Worm (Caenorhabditis elegans) whole organism, L1 larva: ENCODE data around the gene atg-7.

Experiments used
- C16A3.4 ChIP-seq: fragments of 150-350 bp; optimal IDR thresholded peaks from 2 replicates; lab custom pipeline; 2014; ENCODE audit warnings: missing biosample characterization, missing genetic modification characterization
- C34B4.2 ChIP-seq: sonication (generic microtip); optimal IDR thresholded peaks from 2 replicates; lab custom pipeline; 2017; ENCODE audit warnings: mild to moderate bottlenecking, missing genetic modification characterization, missing compliant biosample characterization
- F16B12.6 ChIP-seq: fragments of 150-350 bp; optimal IDR thresholded peaks from 2 replicates; lab custom pipeline; 2014; ENCODE audit warnings: missing biosample characterization, missing genetic modification characterization
- Y116A8C.19 ChIP-seq: sonication (generic microtip); optimal IDR thresholded peaks from 2 replicates; lab custom pipeline; 2016; ENCODE audit warnings: missing compliant biosample characterization, missing genetic modification characterization, borderline replicate concordance
- aha-1 ChIP-seq: fragments of 150-350 bp; optimal IDR thresholded peaks from 2 replicates; lab custom pipeline; 2014; ENCODE audit warnings: missing biosample characterization, missing genetic modification characterization
- alr-1 ChIP-seq: fragments of 200-800 bp; sonication (Bioruptor generic); optimal IDR thresholded peaks from 2 replicates; lab custom pipeline; 2018; ENCODE audit warnings: borderline replicate concordance, mild to moderate bottlenecking, missing genetic modification characterization, missing compliant biosample characterization
- aly-2 ChIP-seq: fragments of 150-350 bp; optimal IDR thresholded peaks from 2 replicates; lab custom pipeline; 2014; ENCODE audit warnings: missing biosample characterization, missing genetic modification characterization
- blmp-1 ChIP-seq: fragments of 150-350 bp; optimal IDR thresholded peaks from 2 replicates; lab custom pipeline; 2014; ENCODE audit warnings: missing biosample characterization, missing genetic modification characterization
- ceh-82 ChIP-seq, 3 experiments: fragments of 150-350 bp in 1 of 3; sonication (generic microtip) in 2 of 3; optimal IDR thresholded peaks; 2 replicates each; lab custom pipeline; 2014 to 2017; ENCODE audit warnings: missing biosample characterization in 3 of 3, missing genetic modification characterization in 3 of 3
- ceh-88 ChIP-seq: fragments of 200-800 bp; sonication (Bioruptor generic); IDR thresholded peaks from 2 replicates; pipeline ENCODE4 v1.3.6; 2022; ENCODE audit warnings: missing genetic modification characterization, missing compliant biosample characterization
- ces-1 ChIP-seq: fragments of 150-350 bp; optimal IDR thresholded peaks from 2 replicates; lab custom pipeline; 2014; ENCODE audit warnings: missing biosample characterization, missing genetic modification reagents, missing genetic modification characterization
- dpl-1 ChIP-seq, 3 experiments: fragments of 150-350 bp in 2 of 3; sonication (generic microtip) in 1 of 3; optimal IDR thresholded peaks; 2 replicates each; lab custom pipeline; 2014 to 2017; ENCODE audit warnings: missing biosample characterization in 3 of 3, missing genetic modification characterization in 3 of 3, missing genetic modification reagents in 3 of 3
- efl-1 ChIP-seq, 4 experiments: fragments of 150-350 bp; optimal IDR thresholded peaks in 3 of 4; peaks in 1 of 4; 1 replicate in 1 of 4; 2 replicates in 3 of 4; lab custom pipeline; 2014; ENCODE audit warnings: missing biosample characterization in 2 of 4, missing genetic modification characterization in 2 of 4, missing genetic modification reagents in 2 of 4
- efl-3 ChIP-seq: fragments of 200-800 bp; sonication (Bioruptor generic); optimal IDR thresholded peaks from 2 replicates; lab custom pipeline; 2018; ENCODE audit warnings: mild to moderate bottlenecking, missing genetic modification characterization, missing compliant biosample characterization
- egl-13 ChIP-seq: sonication (generic microtip); optimal IDR thresholded peaks from 2 replicates; lab custom pipeline; 2016; ENCODE audit warnings: missing genotype, missing genetic modification reagents, missing genetic modification characterization, missing compliant biosample characterization
- ets-5 ChIP-seq: fragments of 200-800 bp; sonication (Bioruptor generic); IDR thresholded peaks from 2 replicates; pipeline ENCODE4 v1.3.6; 2022; ENCODE audit warnings: missing genetic modification characterization, missing compliant biosample characterization
- fkh-8 ChIP-seq: sonication (generic microtip); optimal IDR thresholded peaks from 2 replicates; lab custom pipeline; 2016; ENCODE audit warnings: mild to moderate bottlenecking, missing genetic modification characterization, missing compliant biosample characterization
- fos-1 ChIP-seq: fragments of 150-350 bp; optimal IDR thresholded peaks from 2 replicates; lab custom pipeline; 2014; ENCODE audit warnings: missing biosample characterization, missing genetic modification characterization
- hlh-4 ChIP-seq: sonication (generic microtip); optimal IDR thresholded peaks from 2 replicates; lab custom pipeline; 2016; ENCODE audit warnings: mild to moderate bottlenecking, missing genetic modification characterization, missing compliant biosample characterization
- isw-1 ChIP-seq: fragments of 200-800 bp; sonication (Bioruptor generic); IDR thresholded peaks from 2 replicates; pipeline ENCODE4 v1.3.6; 2022; ENCODE audit warnings: missing genetic modification characterization, missing compliant biosample characterization
- lin-13 ChIP-seq: fragments of 150-350 bp; optimal IDR thresholded peaks from 2 replicates; lab custom pipeline; 2014; ENCODE audit warnings: missing biosample characterization, missing genetic modification reagents, missing genetic modification characterization
- lin-14 ChIP-seq: fragments of 200-800 bp; sonication (Bioruptor generic); optimal IDR thresholded peaks from 2 replicates; lab custom pipeline; 2018; ENCODE audit warnings: mild to moderate bottlenecking, missing genetic modification characterization, moderate library complexity, missing compliant biosample characterization
- lin-35 ChIP-seq, 2 experiments: fragments of 150-350 bp; optimal IDR thresholded peaks; 2 replicates each; lab custom pipeline; 2014; ENCODE audit warnings: missing biosample characterization in 2 of 2, missing genetic modification characterization in 2 of 2, missing genetic modification reagents in 2 of 2
- lin-39 ChIP-seq: fragments of 150-350 bp; optimal IDR thresholded peaks from 2 replicates; lab custom pipeline; 2014; ENCODE audit warnings: missing biosample characterization, missing genetic modification reagents, missing genetic modification characterization
- lir-3 ChIP-seq: sonication (generic microtip); optimal IDR thresholded peaks from 2 replicates; lab custom pipeline; 2016; ENCODE audit warnings: mild to moderate bottlenecking, missing genetic modification characterization, moderate library complexity, missing compliant biosample characterization; ENCODE audit not compliant: poor library complexity
- lsy-2 ChIP-seq, 2 experiments: fragments of 150-350 bp; optimal IDR thresholded peaks; 2 replicates each; lab custom pipeline; 2014; ENCODE audit warnings: missing biosample characterization in 2 of 2, missing genetic modification characterization in 2 of 2
- mab-9 ChIP-seq: fragments of 200-800 bp; sonication (Bioruptor generic); IDR thresholded peaks from 2 replicates; pipeline ENCODE4 v1.3.6; 2022; ENCODE audit warnings: missing genetic modification reagents, missing genetic modification characterization, missing compliant biosample characterization
- mef-2 ChIP-seq: fragments of 150-350 bp; optimal IDR thresholded peaks from 2 replicates; lab custom pipeline; 2014; ENCODE audit warnings: missing biosample characterization, missing genetic modification characterization
- nhr-12 ChIP-seq: sonication (generic microtip); optimal IDR thresholded peaks from 2 replicates; lab custom pipeline; 2017; ENCODE audit warnings: missing biosample characterization, missing genetic modification characterization
- nhr-19 ChIP-seq: fragments of 200-800 bp; sonication (Bioruptor generic); conservative IDR thresholded peaks from 2 replicates; pipeline ENCODE4 v1.3.6; 2022; ENCODE audit warnings: missing genetic modification characterization, missing compliant biosample characterization
- nhr-20 ChIP-seq: sonication (generic microtip); optimal IDR thresholded peaks from 2 replicates; lab custom pipeline; 2016; ENCODE audit warnings: mild to moderate bottlenecking, missing genetic modification characterization, missing compliant biosample characterization
- nhr-237 ChIP-seq: fragments of 150-350 bp; optimal IDR thresholded peaks from 2 replicates; lab custom pipeline; 2014; ENCODE audit warnings: missing biosample characterization, missing genetic modification characterization
- nhr-28 ChIP-seq: fragments of 150-350 bp; optimal IDR thresholded peaks from 2 replicates; lab custom pipeline; 2014; ENCODE audit warnings: missing biosample characterization, missing genetic modification characterization
- nhr-71 ChIP-seq: sonication (generic microtip); optimal IDR thresholded peaks from 2 replicates; lab custom pipeline; 2016; ENCODE audit warnings: mild to moderate bottlenecking, missing genetic modification characterization, moderate library complexity, missing compliant biosample characterization
- nhr-85 ChIP-seq: sonication (generic microtip); peaks from one replicate; lab custom pipeline; 2016; ENCODE audit warnings: missing genetic modification characterization, inconsistent platforms, missing compliant biosample characterization
- nhr-90 ChIP-seq: sonication (generic microtip); optimal IDR thresholded peaks from 2 replicates; lab custom pipeline; 2016; ENCODE audit warnings: mild to moderate bottlenecking, missing genetic modification characterization, missing compliant biosample characterization; ENCODE audit not compliant: poor library complexity
- pag-3 ChIP-seq: sonication (generic microtip); optimal IDR thresholded peaks from 2 replicates; lab custom pipeline; 2017; ENCODE audit warnings: missing genetic modification characterization, mild to moderate bottlenecking, missing compliant biosample characterization, antibody characterized with exemption, borderline replicate concordance; ENCODE audit not compliant: insufficient read depth
- pax-3 ChIP-seq: fragments of 200-800 bp; sonication (Bioruptor generic); optimal IDR thresholded peaks from 2 replicates; lab custom pipeline; 2018; ENCODE audit warnings: mild to moderate bottlenecking, missing genetic modification characterization, moderate library complexity, missing compliant biosample characterization
- pqm-1 ChIP-seq: sonication (generic microtip); optimal IDR thresholded peaks from 3 replicates; lab custom pipeline; 2017; ENCODE audit warnings: missing biosample characterization, missing genetic modification characterization
- snpc-4 ChIP-seq: fragments of 150-350 bp; optimal IDR thresholded peaks from 2 replicates; lab custom pipeline; 2014; ENCODE audit warnings: missing biosample characterization, missing genetic modification characterization
- sup-37 ChIP-seq: fragments of 200-800 bp; sonication (Bioruptor generic); optimal IDR thresholded peaks from 2 replicates; lab custom pipeline; 2018; ENCODE audit warnings: mild to moderate bottlenecking, missing genetic modification characterization, missing compliant biosample characterization
- tbx-2 ChIP-seq: sonication (generic microtip); optimal IDR thresholded peaks from 2 replicates; lab custom pipeline; 2016; ENCODE audit warnings: missing genetic modification characterization, missing compliant biosample characterization
- unc-130 ChIP-seq: fragments of 150-350 bp; optimal IDR thresholded peaks from 2 replicates; lab custom pipeline; 2017; ENCODE audit warnings: missing biosample characterization, missing genetic modification characterization, inconsistent platforms
- unc-30 ChIP-seq: sonication (generic microtip); optimal IDR thresholded peaks from 2 replicates; lab custom pipeline; 2017; ENCODE audit warnings: missing biosample characterization, missing genetic modification characterization
- unc-62 ChIP-seq: fragments of 150-350 bp; optimal IDR thresholded peaks from 2 replicates; lab custom pipeline; 2014; ENCODE audit warnings: missing biosample characterization, missing genetic modification reagents, missing genetic modification characterization
- vab-15 ChIP-seq: sonication (generic microtip); optimal IDR thresholded peaks from 2 replicates; lab custom pipeline; 2017; ENCODE audit warnings: missing genotype, mild to moderate bottlenecking, missing genetic modification characterization, missing compliant biosample characterization
- zag-1 ChIP-seq: fragments of 150-350 bp; optimal IDR thresholded peaks from 2 replicates; lab custom pipeline; 2014; ENCODE audit warnings: missing biosample characterization, missing genetic modification characterization
- zip-4 ChIP-seq: fragments of 200-800 bp; sonication (Bioruptor generic); optimal IDR thresholded peaks from 2 replicates; lab custom pipeline; 2018; ENCODE audit warnings: mild to moderate bottlenecking, missing genetic modification characterization, moderate library complexity, missing compliant biosample characterization
- ztf-4 ChIP-seq: fragments of 150-350 bp; optimal IDR thresholded peaks from 2 replicates; lab custom pipeline; 2014; ENCODE audit warnings: missing biosample characterization, missing genetic modification characterization

atg-7 gene

DNA sequence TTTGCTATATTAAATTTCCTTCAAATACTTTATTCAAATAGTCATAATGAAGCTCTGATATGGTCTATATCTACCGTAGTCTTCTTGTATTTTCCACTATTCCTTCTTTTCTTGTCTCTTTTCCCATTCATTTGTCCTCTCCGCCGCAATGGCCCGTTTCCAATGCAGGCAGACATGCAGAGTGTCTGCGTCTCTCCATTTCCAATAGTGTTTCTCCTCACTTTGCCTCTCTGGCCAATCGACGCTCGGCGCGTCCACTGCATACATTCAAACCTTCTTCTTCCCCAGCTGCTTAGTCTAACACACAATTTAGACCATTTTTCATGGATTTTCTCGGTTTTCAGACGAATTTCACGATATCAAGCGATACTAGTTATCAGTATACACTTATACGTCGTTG, 44.3 kb upstream of the atg-7 start (continued):
- no peak for TF ChIP-seq lin-39 (tag; lab: Kevin White, UChicago)
- no peak for TF ChIP-seq pqm-1 (tag; lab: Kevin White, UChicago)
- TF ChIP-seq ces-1, result no peak
- peak; percentile 52 for TF ChIP-seq lin-14 (GFP tag; lab: Kevin White, UChicago)
- TF ChIP-seq nhr-85 (tag; lab: Kevin White, UChicago), result no peak
- no peak for TF ChIP-seq zag-1 (tag; lab: Kevin White, UChicago)
- TF ChIP-seq nhr-12 (tag; lab: Kevin White, UChicago), result no peak
- peak; percentile 37 for TF ChIP-seq nhr-20
- peak in 1 of 2 experiments; percentile 26 for TF ChIP-seq lin-35 (GFP tag; optimal IDR thresholded peaks at IDR 0.05; lab: Kevin White, UChicago)
- peak; percentile 55 to 69 for TF ChIP-seq efl-1 (optimal IDR thresholded peaks at IDR 0.05; lab: Kevin White, UChicago)
- peak in 1 of 2 experiments; percentile 92 for TF ChIP-seq efl-1 (GFP tag; optimal IDR thresholded peaks at IDR 0.05 in 1 of 2; lab: Kevin White, UChicago)
- no peak for TF ChIP-seq fos-1 (tag; lab: Kevin White, UChicago)
- no peak for TF ChIP-seq C16A3.4 (tag; lab: Kevin White, UChicago)
- TF ChIP-seq unc-30 (tag; lab: Kevin White, UChicago), result no peak
- TF ChIP-seq efl-3 (GFP tag; lab: Kevin White, UChicago), result no peak
- TF ChIP-seq F16B12.6, result peak; percentile 10
- no peak for TF ChIP-seq blmp-1 (tag; lab: Kevin White, UChicago)
- no peak for TF ChIP-seq mef-2 (tag; lab: Kevin White, UChicago)
- no peak for TF ChIP-seq Y116A8C.19 (tag; lab: Kevin White, UChicago)
- TF ChIP-seq fkh-8 (tag; lab: Kevin White, UChicago), result peak; percentile 14
- TF ChIP-seq nhr-19, result peak; percentile 58; the same call in 1 of the 2 replicates
- no peak for TF ChIP-seq zip-4
- TF ChIP-seq ztf-4 (tag; lab: Kevin White, UChicago), result no peak
- no peak for TF ChIP-seq pag-3 (tag; lab: Kevin White, UChicago)
- TF ChIP-seq ceh-88 (GFP tag; lab: Robert Waterston, UW), result no peak
- no peak for TF ChIP-seq lir-3 (tag; lab: Kevin White, UChicago)
- peak; percentile 61 for TF ChIP-seq nhr-71 (tag; lab: Kevin White, UChicago)
- TF ChIP-seq dpl-1 (GFP tag; optimal IDR thresholded peaks at IDR 0.05; lab: Kevin White, UChicago), result peak in 2 of 3 experiments; percentile 8 to 39
- TF ChIP-seq vab-15 (tag; lab: Kevin White, UChicago), result no peak
- TF ChIP-seq pax-3 (tag; lab: Kevin White, UChicago), result no peak
- no peak for TF ChIP-seq aha-1 (tag; lab: Kevin White, UChicago)
- no peak for TF ChIP-seq snpc-4 (tag; lab: Kevin White, UChicago)
- TF ChIP-seq unc-62 (GFP tag; lab: Kevin White, UChicago), result no peak
- no peak for TF ChIP-seq unc-130 (tag; lab: Kevin White, UChicago)
- no peak for TF ChIP-seq ets-5
- no peak for TF ChIP-seq isw-1 (GFP tag; lab: Robert Waterston, UW)
- no peak for TF ChIP-seq nhr-28 (tag; lab: Kevin White, UChicago)
- no peak for TF ChIP-seq mab-9

DNA sequence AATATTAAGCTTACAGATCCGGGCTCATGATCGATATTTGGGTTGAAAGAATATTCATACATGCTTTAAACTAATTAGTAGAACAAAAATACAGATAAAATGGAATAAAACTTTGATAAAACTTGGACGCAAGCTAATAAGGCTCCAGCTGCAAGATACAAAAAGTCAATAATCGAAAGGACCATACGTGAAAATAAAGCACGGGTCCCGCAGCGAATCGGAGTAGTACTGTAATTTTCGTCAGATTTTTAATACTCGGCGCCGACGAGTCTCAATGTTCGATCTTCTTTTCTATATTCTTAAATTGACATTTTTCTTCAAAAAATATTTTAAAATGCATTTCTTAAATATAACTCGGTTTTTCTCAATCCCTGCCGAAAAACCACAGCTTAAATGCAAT, 43.8 kb upstream of the atg-7 start, which contains the start of gene spo-11:
Gene spo-11 (minus strand): TSS at position 189 of the 400 bp plus-strand sequence.
- TF ChIP-seq egl-13 (tag; lab: Kevin White, UChicago), result no peak
- no peak for TF ChIP-seq lin-14 (GFP tag; lab: Kevin White, UChicago)
- TF ChIP-seq ceh-82 (tag; optimal IDR thresholded peaks at IDR 0.05; lab: Kevin White, UChicago), result no peak
- no peak for TF ChIP-seq nhr-237 (tag; lab: Kevin White, UChicago)
- no peak for TF ChIP-seq nhr-12 (tag; lab: Kevin White, UChicago)
- TF ChIP-seq aly-2 (tag; lab: Kevin White, UChicago), result no peak
- no peak for TF ChIP-seq alr-1 (tag; lab: Kevin White, UChicago)
- TF ChIP-seq dpl-1 (GFP tag; optimal IDR thresholded peaks at IDR 0.05; lab: Kevin White, UChicago), result no peak
- no peak for TF ChIP-seq tbx-2 (tag; lab: Kevin White, UChicago)
- TF ChIP-seq pqm-1 (tag; lab: Kevin White, UChicago), result no peak
- no peak for TF ChIP-seq C34B4.2 (tag; lab: Kevin White, UChicago)
- TF ChIP-seq nhr-90 (tag; lab: Kevin White, UChicago), result no peak
- no peak for TF ChIP-seq lin-13 (GFP tag; lab: Kevin White, UChicago)
- TF ChIP-seq snpc-4 (tag; lab: Kevin White, UChicago), result no peak
- no peak for TF ChIP-seq efl-3 (GFP tag; lab: Kevin White, UChicago)
- no peak for TF ChIP-seq lsy-2 (tag; optimal IDR thresholded peaks at IDR 0.05; lab: Kevin White, UChicago)
- TF ChIP-seq sup-37, result no peak
- no peak for TF ChIP-seq hlh-4
